Worm (Caenorhabditis elegans) whole organism, young adult: Measurements from ENCODE around the gene ima-3.

ENCODE experiments used
- B0261.1 ChIP-seq: sonication (generic microtip); optimal IDR thresholded peaks from 2 replicates; lab custom pipeline; 2016; ENCODE audit warnings: mild to moderate bottlenecking, missing genetic modification characterization, moderate library complexity, missing compliant biosample characterization
- C17E4.6 ChIP-seq: fragments of 200-800 bp; sonication (Bioruptor generic); IDR thresholded peaks from 2 replicates; pipeline ENCODE4 v1.3.6; 2022; ENCODE audit warnings: missing genetic modification reagents, missing genetic modification characterization, missing compliant biosample characterization
- F39B2.1 ChIP-seq: fragments of 200-800 bp; sonication (Bioruptor generic); IDR thresholded peaks from 2 replicates; pipeline ENCODE4 v1.3.6; 2022; ENCODE audit warnings: missing genetic modification reagents, missing genetic modification characterization, missing compliant biosample characterization
- F57A8.1 ChIP-seq: fragments of 200-800 bp; sonication (Bioruptor generic); optimal IDR thresholded peaks from 2 replicates; lab custom pipeline; 2018; ENCODE audit warnings: mild to moderate bottlenecking, missing genetic modification characterization, moderate library complexity, missing compliant biosample characterization
- F57C9.4 ChIP-seq: sonication (generic microtip); optimal IDR thresholded peaks from 2 replicates; lab custom pipeline; 2017; ENCODE audit warnings: mild to moderate bottlenecking, missing genetic modification characterization, missing compliant biosample characterization
- K11D2.4 ChIP-seq: fragments of 200-800 bp; sonication (Bioruptor generic); IDR thresholded peaks from 2 replicates; pipeline ENCODE4 v1.3.6; 2022; ENCODE audit warnings: missing genetic modification reagents, missing genetic modification characterization, missing compliant biosample characterization
- T26A5.8 ChIP-seq: sonication (generic microtip); optimal IDR thresholded peaks from 2 replicates; lab custom pipeline; 2016; ENCODE audit warnings: missing genetic modification characterization, missing compliant biosample characterization
- Y56A3A.18 ChIP-seq: fragments of 200-800 bp; sonication (Bioruptor generic); IDR thresholded peaks from 2 replicates; pipeline ENCODE4 v1.3.6; 2022; ENCODE audit warnings: missing genetic modification reagents, missing genetic modification characterization, missing compliant biosample characterization
- Y67H2A.10 ChIP-seq: fragments of 200-800 bp; sonication (Bioruptor generic); conservative IDR thresholded peaks from 2 replicates; pipeline ENCODE4 v1.3.6; 2022; ENCODE audit warnings: missing genetic modification reagents, missing genetic modification characterization, missing compliant biosample characterization
- ZK185.1 ChIP-seq: sonication (generic microtip); optimal IDR thresholded peaks from 2 replicates; lab custom pipeline; 2016; ENCODE audit warnings: mild to moderate bottlenecking, missing genetic modification characterization, missing compliant biosample characterization; ENCODE audit not compliant: poor library complexity, severe bottlenecking
- ama-1 ChIP-seq, 3 experiments: fragments of 150-350 bp in 1 of 3; sonication (generic microtip) in 2 of 3; optimal IDR thresholded peaks; 2 replicates each; lab custom pipeline; 2014 to 2018; ENCODE audit warnings: missing biosample characterization in 2 of 3, missing genetic modification characterization in 2 of 3, missing genetic modification reagents in 2 of 3
- aptf-2 ChIP-seq: fragments of 200-800 bp; sonication (Bioruptor generic); conservative IDR thresholded peaks from 2 replicates; pipeline ENCODE4 v1.3.6; 2022; ENCODE audit warnings: missing genetic modification reagents, missing genetic modification characterization, missing compliant biosample characterization
- aptf-3 ChIP-seq: fragments of 200-800 bp; sonication (Bioruptor generic); IDR thresholded peaks from 2 replicates; pipeline ENCODE4 v1.3.6; 2022; ENCODE audit warnings: missing genetic modification characterization, missing compliant biosample characterization
- atf-7 ChIP-seq: sonication (generic microtip); optimal IDR thresholded peaks from 2 replicates; lab custom pipeline; 2017; ENCODE audit warnings: mild to moderate bottlenecking, missing genetic modification characterization, missing compliant biosample characterization
- attf-5 ChIP-seq: fragments of 200-800 bp; sonication (Bioruptor generic); optimal IDR thresholded peaks from 2 replicates; lab custom pipeline; 2018; ENCODE audit warnings: mild to moderate bottlenecking, missing genetic modification characterization, missing compliant biosample characterization
- bed-2 ChIP-seq: fragments of 200-800 bp; sonication (Bioruptor generic); IDR thresholded peaks from 2 replicates; pipeline ENCODE4 v1.3.6; 2022; ENCODE audit warnings: missing genetic modification reagents, missing genetic modification characterization, missing compliant biosample characterization
- cebp-1 ChIP-seq, 2 experiments: fragments of 200-800 bp in 1 of 2; sonication (Bioruptor generic) in 1 of 2; sonication (generic microtip) in 1 of 2; IDR thresholded peaks in 1 of 2; optimal IDR thresholded peaks in 1 of 2; 2 replicates each; pipeline versions ENCODE4 v1.3.6 to Lab custom; 2017 to 2022; ENCODE audit warnings: missing compliant biosample characterization in 2 of 2, missing genetic modification characterization in 2 of 2, mild to moderate bottlenecking in 1 of 2, missing genetic modification reagents in 1 of 2, moderate library complexity in 1 of 2
- cebp-2 ChIP-seq: fragments of 200-800 bp; sonication (Bioruptor generic); IDR thresholded peaks from 2 replicates; pipeline ENCODE4 v1.3.6; 2022; ENCODE audit warnings: missing genetic modification characterization, missing compliant biosample characterization
- dox-1 ChIP-seq: fragments of 200-800 bp; sonication (Bioruptor generic); IDR thresholded peaks from 2 replicates; pipeline ENCODE4 v1.3.6; 2022; ENCODE audit warnings: missing genetic modification reagents, missing genetic modification characterization, missing compliant biosample characterization
- egl-44 ChIP-seq: fragments of 200-800 bp; sonication (Bioruptor generic); IDR thresholded peaks from 2 replicates; pipeline ENCODE4 v1.3.6; 2022; ENCODE audit warnings: missing genetic modification reagents, missing genetic modification characterization, missing compliant biosample characterization
- ekl-4 ChIP-seq: fragments of 200-800 bp; sonication (Bioruptor generic); IDR thresholded peaks from 2 replicates; pipeline ENCODE4 v1.3.6; 2022; ENCODE audit warnings: missing genetic modification reagents, missing genetic modification characterization, missing compliant biosample characterization
- ets-4 ChIP-seq: fragments of 200-800 bp; sonication (Bioruptor generic); optimal IDR thresholded peaks from 2 replicates; lab custom pipeline; 2018; ENCODE audit warnings: mild to moderate bottlenecking, missing genetic modification characterization, missing compliant biosample characterization
- hmg-20 ChIP-seq: fragments of 200-800 bp; sonication (Bioruptor generic); IDR thresholded peaks from 2 replicates; pipeline ENCODE4 v1.3.6; 2022; ENCODE audit warnings: missing genetic modification reagents, missing genetic modification characterization, missing compliant biosample characterization
- hrde-1 ChIP-seq: sonication (generic microtip); optimal IDR thresholded peaks from 2 replicates; lab custom pipeline; 2016; ENCODE audit warnings: missing genetic modification characterization, mild to moderate bottlenecking, missing compliant biosample characterization, moderate library complexity, missing genotype, missing genetic modification reagents, borderline replicate concordance
- let-526 ChIP-seq: fragments of 200-800 bp; sonication (Bioruptor generic); IDR thresholded peaks from 2 replicates; pipeline ENCODE4 v1.3.6; 2022; ENCODE audit warnings: missing genetic modification reagents, missing genetic modification characterization, missing compliant biosample characterization
- let-607 ChIP-seq, 2 experiments: fragments of 200-800 bp in 1 of 2; sonication (Bioruptor generic) in 1 of 2; sonication (generic microtip) in 1 of 2; optimal IDR thresholded peaks; 2 replicates each; lab custom pipeline; 2016 to 2018; ENCODE audit warnings: mild to moderate bottlenecking in 2 of 2, missing compliant biosample characterization in 2 of 2, missing genetic modification characterization in 2 of 2, moderate library complexity in 2 of 2, missing genotype in 1 of 2
- lin-26 ChIP-seq: fragments of 200-800 bp; sonication (Bioruptor generic); IDR thresholded peaks from 2 replicates; pipeline ENCODE4 v1.3.6; 2022; ENCODE audit warnings: missing genetic modification reagents, missing genetic modification characterization, missing compliant biosample characterization
- lin-40 ChIP-seq: sonication (generic microtip); optimal IDR thresholded peaks from 2 replicates; lab custom pipeline; 2016; ENCODE audit warnings: missing genetic modification characterization, mild to moderate bottlenecking, missing compliant biosample characterization, missing genotype, missing genetic modification reagents
- lin-54 ChIP-seq: fragments of 200-800 bp; sonication (Bioruptor generic); optimal IDR thresholded peaks from 2 replicates; lab custom pipeline; 2018; ENCODE audit warnings: mild to moderate bottlenecking, missing genetic modification characterization, missing compliant biosample characterization
- madf-6 ChIP-seq: fragments of 200-800 bp; sonication (Bioruptor generic); IDR thresholded peaks from 2 replicates; pipeline ENCODE4 v1.3.6; 2022; ENCODE audit warnings: missing genetic modification reagents, missing genetic modification characterization, missing compliant biosample characterization
- nfya-2 ChIP-seq: fragments of 200-800 bp; sonication (Bioruptor generic); IDR thresholded peaks from 2 replicates; pipeline ENCODE4 v1.3.6; 2022; ENCODE audit warnings: missing genetic modification reagents, missing genetic modification characterization, missing compliant biosample characterization
- nfyb-1 ChIP-seq: fragments of 200-800 bp; sonication (Bioruptor generic); IDR thresholded peaks from 2 replicates; pipeline ENCODE4 v1.3.6; 2022; ENCODE audit warnings: missing genetic modification reagents, missing genetic modification characterization, missing compliant biosample characterization
- nhr-179 ChIP-seq: sonication (generic microtip); optimal IDR thresholded peaks from 2 replicates; lab custom pipeline; 2016; ENCODE audit warnings: mild to moderate bottlenecking, missing genetic modification characterization, missing compliant biosample characterization
- nhr-80 ChIP-seq: sonication (generic microtip); optimal IDR thresholded peaks from 2 replicates; lab custom pipeline; 2016; ENCODE audit warnings: missing genetic modification characterization, missing compliant biosample characterization
- nhr-90 ChIP-seq: sonication (generic microtip); optimal IDR thresholded peaks from 2 replicates; lab custom pipeline; 2016; ENCODE audit warnings: missing genotype, mild to moderate bottlenecking, missing genetic modification characterization, missing compliant biosample characterization
- rcor-1 ChIP-seq: fragments of 200-800 bp; sonication (Bioruptor generic); IDR thresholded peaks from 2 replicates; pipeline ENCODE4 v1.3.6; 2022; ENCODE audit warnings: missing genetic modification reagents, missing genetic modification characterization, missing compliant biosample characterization
- rec-8 ChIP-seq, 2 experiments: sonication (generic microtip); optimal IDR thresholded peaks; 2 replicates each; lab custom pipeline; 2016; ENCODE audit warnings: mild to moderate bottlenecking in 2 of 2, missing genetic modification characterization in 2 of 2, missing genetic modification reagents in 2 of 2, missing genotype in 2 of 2, missing biosample characterization in 1 of 2, missing compliant biosample characterization in 1 of 2, moderate library complexity in 1 of 2
- repo-1 ChIP-seq: sonication (generic microtip); optimal IDR thresholded peaks from 2 replicates; lab custom pipeline; 2017; ENCODE audit warnings: mild to moderate bottlenecking, missing genetic modification characterization, missing compliant biosample characterization
- sdz-38 ChIP-seq: sonication (generic microtip); optimal IDR thresholded peaks from 2 replicates; lab custom pipeline; 2016; ENCODE audit warnings: missing genotype, missing genetic modification characterization, missing compliant biosample characterization
- tbp1 ChIP-seq: fragments of 200-800 bp; sonication (Bioruptor generic); optimal IDR thresholded peaks from 2 replicates; lab custom pipeline; 2018; ENCODE audit warnings: mild to moderate bottlenecking, missing genetic modification characterization, missing compliant biosample characterization
- tlf-1 ChIP-seq: fragments of 200-800 bp; sonication (Bioruptor generic); optimal IDR thresholded peaks from 2 replicates; lab custom pipeline; 2018; ENCODE audit warnings: mild to moderate bottlenecking, missing genetic modification characterization, missing compliant biosample characterization
- zfh-2 ChIP-seq: fragments of 200-800 bp; sonication (Bioruptor generic); conservative IDR thresholded peaks from 2 replicates; pipeline ENCODE4 v1.3.6; 2022; ENCODE audit warnings: missing genetic modification reagents, missing genetic modification characterization, missing compliant biosample characterization
- ztf-22 ChIP-seq: fragments of 200-800 bp; sonication (Bioruptor generic); optimal IDR thresholded peaks from 2 replicates; lab custom pipeline; 2018; ENCODE audit warnings: mild to moderate bottlenecking, missing genetic modification characterization, moderate library complexity, missing compliant biosample characterization

ima-3 gene

DNA sequence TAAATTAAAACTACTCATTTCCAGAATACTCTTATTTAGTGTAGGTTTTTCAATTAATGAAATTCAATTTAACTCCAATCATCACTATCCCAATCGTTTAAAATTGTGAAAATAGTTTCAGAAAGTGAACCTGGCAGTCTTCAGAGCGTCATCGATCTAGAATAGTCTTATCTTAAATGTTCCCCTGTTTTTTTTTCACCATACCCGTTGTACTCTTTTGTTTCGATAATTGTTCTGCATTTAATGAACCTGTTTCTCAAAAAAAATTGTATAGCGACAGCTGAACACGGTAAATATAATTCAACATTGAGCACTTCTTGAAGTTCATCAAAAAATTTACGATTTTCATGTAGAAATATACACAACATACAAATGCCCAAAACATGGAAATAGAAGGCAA, 10.2 kb downstream of the ima-3 start (continued):
- TF ChIP-seq ZK185.1 (tag; lab: Kevin White, UChicago) (peak; percentile 35), nfyb-1 (GFP tag; lab: Robert Waterston, UW) (0 out of 2 replicates have a peak, but pooled peaks have one; percentile 14), tlf-1 (GFP tag; lab: Kevin White, UChicago) (peak; percentile 16), madf-6 (GFP tag; lab: Robert Waterston, UW) (peak; percentile 42; the same call in 1 of the 2 replicates), let-526 (GFP tag; lab: Robert Waterston, UW) (no peak), repo-1 (peak; percentile 64), F39B2.1 (GFP tag; lab: Robert Waterston, UW) (no peak), hrde-1 (tag; lab: Kevin White, UChicago) (peak; percentile 69), T26A5.8 (no peak), egl-44 (GFP tag; lab: Robert Waterston, UW) (no peak), bed-2 (GFP tag; lab: Robert Waterston, UW) (no peak), nhr-179 (tag; lab: Kevin White, UChicago) (no peak), atf-7 (tag; lab: Kevin White, UChicago) (no peak), lin-40 (tag; lab: Kevin White, UChicago) (no peak), nfya-2 (GFP tag; lab: Robert Waterston, UW) (no peak), C17E4.6 (GFP tag; lab: Robert Waterston, UW) (no peak), ekl-4 (GFP tag; lab: Robert Waterston, UW) (no peak), let-607 (tag; optimal IDR thresholded peaks at IDR 0.05; lab: Kevin White, UChicago) (no peak), rec-8 (tag; optimal IDR thresholded peaks at IDR 0.05; lab: Kevin White, UChicago) (no peak)

DNA sequence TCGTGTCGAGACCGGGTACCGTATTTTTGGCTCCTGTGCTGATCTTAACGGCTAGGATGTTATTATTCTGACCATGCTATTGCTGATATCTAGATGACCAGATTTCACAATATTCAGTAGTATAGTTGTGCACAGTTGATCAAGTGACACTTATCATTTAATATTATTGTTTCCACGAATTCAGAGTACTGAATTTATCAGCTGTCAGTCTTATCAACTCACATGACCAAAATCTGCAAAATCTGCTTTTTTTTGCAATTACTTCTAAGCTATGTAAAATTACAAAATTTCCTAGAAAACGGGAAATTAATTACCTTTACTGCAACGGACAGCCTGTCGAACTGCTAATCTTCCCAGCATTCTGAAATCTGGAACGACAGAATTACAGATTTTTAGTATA, 11.0 kb downstream of the ima-3 start, which contains the start of gene pam-1:
Gene pam-1 (minus strand): TSS at position 368 of the 400 bp plus-strand sequence.
- TF ChIP-seq ztf-22: no peak
- no peak for TF ChIP-seq cebp-1 (GFP tag; IDR thresholded peaks at IDR 0.05; lab: Robert Waterston, UW)
- peak; percentile 42 for TF ChIP-seq cebp-1 (tag; optimal IDR thresholded peaks at IDR 0.05; lab: Kevin White, UChicago)
- no peak for TF ChIP-seq Y56A3A.18 (GFP tag; lab: Robert Waterston, UW)
- no peak for TF ChIP-seq hmg-20 (GFP tag; lab: Robert Waterston, UW)
- no peak for TF ChIP-seq aptf-3 (GFP tag; lab: Robert Waterston, UW)
- TF ChIP-seq sdz-38: no peak
- no peak for TF ChIP-seq F57A8.1 (GFP tag; lab: Kevin White, UChicago)
- no peak for TF ChIP-seq C17E4.6 (GFP tag; lab: Robert Waterston, UW)
- no peak for TF ChIP-seq T26A5.8
- TF ChIP-seq nfyb-1 (GFP tag; lab: Robert Waterston, UW): peak; percentile 26; the same call in 1 of the 2 replicates

DNA sequence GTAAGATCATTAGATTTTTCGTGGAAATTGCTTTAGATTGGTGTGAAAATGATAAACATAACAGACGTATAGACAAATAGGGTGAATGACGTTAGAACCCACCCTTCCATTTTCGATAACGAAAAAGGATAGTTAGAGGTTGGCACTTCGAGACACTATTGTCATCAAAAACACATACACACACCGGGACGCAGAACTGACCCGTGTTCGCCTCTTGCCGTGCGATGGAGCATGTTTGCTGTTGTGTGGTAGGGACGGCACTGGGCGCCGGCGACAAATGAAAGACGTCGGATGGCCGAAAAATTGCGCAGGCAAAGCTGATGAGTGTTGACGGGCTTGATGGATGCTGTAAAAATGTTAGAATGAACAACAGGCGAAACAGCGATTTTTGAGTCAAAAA, 11.6 kb downstream of the ima-3 start:
- TF ChIP-seq tbp1 (GFP tag; lab: Kevin White, UChicago) (peak; percentile 12), ets-4 (GFP tag; lab: Kevin White, UChicago) (peak; percentile 86), F57C9.4 (tag; lab: Kevin White, UChicago) (no peak), K11D2.4 (GFP tag; lab: Robert Waterston, UW) (no peak), cebp-2 (GFP tag; lab: Robert Waterston, UW) (no peak), lin-26 (peak; percentile 43), nhr-179 (tag; lab: Kevin White, UChicago) (no peak), let-526 (GFP tag; lab: Robert Waterston, UW) (peak; percentile 64; the same call in 1 of the 2 replicates), nhr-90 (tag; lab: Kevin White, UChicago) (peak; percentile 41), aptf-2 (no peak), nhr-80 (peak; percentile 96), B0261.1 (tag; lab: Kevin White, UChicago) (no peak), dox-1 (GFP tag; lab: Robert Waterston, UW) (peak; percentile 66), ama-1 (optimal IDR thresholded peaks at IDR 0.05; lab: Kevin White, UChicago) (no peak), ama-1 (GFP tag; optimal IDR thresholded peaks at IDR 0.05; lab: Kevin White, UChicago) (no peak), lin-54 (GFP tag; lab: Kevin White, UChicago) (peak; percentile 36), cebp-1 (GFP tag; IDR thresholded peaks at IDR 0.05; lab: Robert Waterston, UW) (peak; percentile 33; the same call in 1 of the 2 replicates), cebp-1 (tag; optimal IDR thresholded peaks at IDR 0.05; lab: Kevin White, UChicago) (peak; percentile 16), nfyb-1 (GFP tag; lab: Robert Waterston, UW) (0 out of 2 replicates have a peak, but pooled peaks have one; percentile 25), madf-6 (GFP tag; lab: Robert Waterston, UW) (peak; percentile 31; the same call in 1 of the 2 replicates), rcor-1 (GFP tag; lab: Robert Waterston, UW) (no peak), zfh-2 (GFP tag; lab: Robert Waterston, UW) (peak; percentile 68; the same call in 1 of the 2 replicates), attf-5 (GFP tag; lab: Kevin White, UChicago) (peak; percentile 58), Y67H2A.10 (GFP tag; lab: Robert Waterston, UW) (no peak)
